Comparison of ENCODE assay signal across 5 worm cellular contexts in the genomic region with DNA sequence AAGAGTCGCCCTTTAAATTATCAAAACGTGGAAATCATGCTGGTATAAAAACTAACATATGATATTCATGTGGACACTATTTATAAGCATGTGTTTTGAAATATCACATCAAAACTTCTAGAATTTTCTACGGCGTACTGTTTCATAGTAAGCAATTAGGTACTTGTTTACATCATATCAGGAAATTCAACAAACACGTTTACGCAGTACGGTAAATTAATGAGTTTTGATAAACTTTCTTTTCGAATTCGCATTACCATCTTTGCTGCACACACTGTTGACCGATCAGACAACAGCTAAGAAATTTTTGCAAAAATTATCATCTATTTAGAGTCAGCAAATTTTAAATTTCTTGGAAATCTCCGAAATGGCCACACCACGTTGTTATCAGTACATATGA.
TF ChIP-seq lines count a peak whose summit lies in the region.

No protein-coding gene starts in this region.

TF ChIP-seq in whole organism, L1 larva, 84 proteins besides CTCF, POLR2A, EP300 and RAD21:
- no peak for TF ChIP-seq grh-1 (GFP tag; IDR thresholded peaks at IDR 0.05; lab: Robert Waterston, UW)
- no peak for TF ChIP-seq nhr-11 (tag; optimal IDR thresholded peaks at IDR 0.05; lab: Kevin White, UChicago)
- peak; percentile 74 for TF ChIP-seq elt-2 (tag; optimal IDR thresholded peaks at IDR 0.05; lab: Kevin White, UChicago)
- peak; percentile 34 for TF ChIP-seq pqm-1 (tag; optimal IDR thresholded peaks at IDR 0.05; lab: Kevin White, UChicago)
- TF ChIP-seq fkh-8 (tag; optimal IDR thresholded peaks at IDR 0.05; lab: Kevin White, UChicago) = no peak
- peak; percentile 20 for TF ChIP-seq tlp-1 (tag; optimal IDR thresholded peaks at IDR 0.05; lab: Kevin White, UChicago)
- no peak for TF ChIP-seq mef-2 (tag; optimal IDR thresholded peaks at IDR 0.05; lab: Kevin White, UChicago)
- peak; percentile 3 for TF ChIP-seq nhr-90 (tag; optimal IDR thresholded peaks at IDR 0.05; lab: Kevin White, UChicago; ENCODE audit: poor library complexity)
- TF ChIP-seq nhr-71 (tag; optimal IDR thresholded peaks at IDR 0.05; lab: Kevin White, UChicago) = peak; percentile 20

TF ChIP-seq in whole organism, L2 larva, 48 proteins besides CTCF, POLR2A, EP300 and RAD21 (continues in another document):
- TF ChIP-seq sma-3 (GFP tag; optimal IDR thresholded peaks at IDR 0.05; lab: Kevin White, UChicago) (peak; percentile 23), nhr-77 (tag; optimal IDR thresholded peaks at IDR 0.05; lab: Kevin White, UChicago) (no peak), nhr-23 (tag; optimal IDR thresholded peaks at IDR 0.05; lab: Kevin White, UChicago) (no peak), nhr-25 (tag; optimal IDR thresholded peaks at IDR 0.05; lab: Kevin White, UChicago) (no peak), unc-55 (GFP tag; optimal IDR thresholded peaks at IDR 0.05; lab: Kevin White, UChicago) (no peak), ZK546.5 (tag; optimal IDR thresholded peaks at IDR 0.05; lab: Kevin White, UChicago) (no peak), snpc-4 (tag; optimal IDR thresholded peaks at IDR 0.05; lab: Kevin White, UChicago) (no peak), mbf-1 (tag; optimal IDR thresholded peaks at IDR 0.05; lab: Kevin White, UChicago) (no peak), fos-1 (tag; optimal IDR thresholded peaks at IDR 0.05; lab: Kevin White, UChicago) (peak; percentile 47), crh-2 (tag; optimal IDR thresholded peaks at IDR 0.05; lab: Kevin White, UChicago) (peak; percentile 16), nhr-11 (tag; optimal IDR thresholded peaks at IDR 0.05; lab: Kevin White, UChicago) (no peak), ceh-16 (tag; optimal IDR thresholded peaks at IDR 0.05; lab: Kevin White, UChicago) (no peak), skn-1 (tag; optimal IDR thresholded peaks at IDR 0.05; lab: Kevin White, UChicago) (no peak), nhr-129 (tag; optimal IDR thresholded peaks at IDR 0.05; lab: Kevin White, UChicago) (no peak), nhr-12 (tag; optimal IDR thresholded peaks at IDR 0.05; lab: Kevin White, UChicago) (no peak), zag-1 (tag; optimal IDR thresholded peaks at IDR 0.05; lab: Kevin White, UChicago) (no peak), sma-9 (GFP tag; optimal IDR thresholded peaks at IDR 0.05; lab: Kevin White, UChicago) (peak; percentile 27), sma-9 (tag; optimal IDR thresholded peaks at IDR 0.05; lab: Kevin White, UChicago) (no peak), elt-1 (tag; optimal IDR thresholded peaks at IDR 0.05; lab: Kevin White, UChicago) (no peak), ztf-11 (tag; optimal IDR thresholded peaks at IDR 0.05; lab: Kevin White, UChicago) (no peak), Y55F3AM.14 (GFP tag; optimal IDR thresholded peaks at IDR 0.05; lab: Kevin White, UChicago) (no peak)

TF ChIP-seq in whole organism, L3 larva, 47 proteins besides CTCF, POLR2A, EP300 and RAD21:
- TF ChIP-seq elt-2 (tag; optimal IDR thresholded peaks at IDR 0.05; lab: Kevin White, UChicago) (peak; percentile 58), pha-4 (tag; optimal IDR thresholded peaks at IDR 0.05; lab: Kevin White, UChicago) (peak; percentile 39), pqm-1 (tag; optimal IDR thresholded peaks at IDR 0.05; lab: Kevin White, UChicago) (peak; percentile 32), lin-39 (tag; optimal IDR thresholded peaks at IDR 0.05; lab: Kevin White, UChicago) (no peak)
TF ChIP-seq in whole organism, L3 larva: peak in this region for 3.

TF ChIP-seq in whole organism, L4 larva, 104 proteins besides CTCF, POLR2A, EP300 and RAD21 (continues in another document):
- TF ChIP-seq nhr-11 (tag; optimal IDR thresholded peaks at IDR 0.05; lab: Kevin White, UChicago) = no peak
- no peak for TF ChIP-seq D1046.2 (GFP tag; IDR thresholded peaks at IDR 0.05; lab: Robert Waterston, UW)
- no peak for TF ChIP-seq F49E8.2 (tag; optimal IDR thresholded peaks at IDR 0.05; lab: Kevin White, UChicago; ENCODE audit: borderline replicate concordance)
- peak; percentile 21 for TF ChIP-seq hlh-11 (tag; optimal IDR thresholded peaks at IDR 0.05; lab: Kevin White, UChicago)
- peak; percentile 89 for TF ChIP-seq aha-1 (tag; lab: Kevin White, UChicago)
- TF ChIP-seq lin-1 (GFP tag; IDR thresholded peaks at IDR 0.05; lab: Robert Waterston, UW) = no peak
- TF ChIP-seq daf-16 (GFP tag; optimal IDR thresholded peaks at IDR 0.05; lab: Kevin White, UChicago) = no peak
- peak; percentile 98 for TF ChIP-seq daf-16 (tag; optimal IDR thresholded peaks at IDR 0.05; lab: Kevin White, UChicago)
- TF ChIP-seq nhr-42 (GFP tag; IDR thresholded peaks at IDR 0.05; lab: Robert Waterston, UW) = no peak
- no peak for TF ChIP-seq ceh-20 (GFP tag; IDR thresholded peaks at IDR 0.05; lab: Robert Waterston, UW)
- no peak for TF ChIP-seq sdz-12 (GFP tag; optimal IDR thresholded peaks at IDR 0.05; lab: Kevin White, UChicago)
- TF ChIP-seq jun-1 (tag; optimal IDR thresholded peaks at IDR 0.05; lab: Kevin White, UChicago) = no peak
- no peak for TF ChIP-seq set-16 (GFP tag; IDR thresholded peaks at IDR 0.05; lab: Robert Waterston, UW)
- no peak for TF ChIP-seq lin-15B (tag; optimal IDR thresholded peaks at IDR 0.05; lab: Kevin White, UChicago)
- peak; percentile 28 for TF ChIP-seq dve-1 (tag; optimal IDR thresholded peaks at IDR 0.05; lab: Kevin White, UChicago; ENCODE audit: insufficient read depth)
- no peak for TF ChIP-seq tag-97 (GFP tag; IDR thresholded peaks at IDR 0.05; lab: Robert Waterston, UW)
- no peak for TF ChIP-seq nhr-41 (GFP tag; IDR thresholded peaks at IDR 0.05; lab: Robert Waterston, UW)
- TF ChIP-seq nhr-237 (tag; optimal IDR thresholded peaks at IDR 0.05; lab: Kevin White, UChicago) = no peak
- TF ChIP-seq ceh-32 (tag; optimal IDR thresholded peaks at IDR 0.05; lab: Kevin White, UChicago; ENCODE audit: poor library complexity) = no peak
- peak; percentile 58 for TF ChIP-seq nhr-28 (tag; optimal IDR thresholded peaks at IDR 0.05; lab: Kevin White, UChicago)
- TF ChIP-seq hlh-30 (tag; optimal IDR thresholded peaks at IDR 0.05; lab: Kevin White, UChicago; ENCODE audit: insufficient read depth) = peak; percentile 20
- no peak for TF ChIP-seq F44E2.7 (GFP tag; IDR thresholded peaks at IDR 0.05; lab: Robert Waterston, UW)
- no peak for TF ChIP-seq hif-1 (tag; optimal IDR thresholded peaks at IDR 0.05; lab: Kevin White, UChicago)
- TF ChIP-seq Y5F2A.4 (GFP tag; optimal IDR thresholded peaks at IDR 0.05; lab: Kevin White, UChicago) = no peak
- TF ChIP-seq ztf-7 (tag; optimal IDR thresholded peaks at IDR 0.05; lab: Kevin White, UChicago) = peak; percentile 43
- TF ChIP-seq dmd-9 (GFP tag; IDR thresholded peaks at IDR 0.05; lab: Robert Waterston, UW) = no peak
- TF ChIP-seq lin-39 (tag; optimal IDR thresholded peaks at IDR 0.05; lab: Kevin White, UChicago) = no peak
- TF ChIP-seq mes-2 (tag; optimal IDR thresholded peaks at IDR 0.05; lab: Kevin White, UChicago; ENCODE audit: poor library complexity, severe bottlenecking) = no peak
- TF ChIP-seq fkh-10 (GFP tag; optimal IDR thresholded peaks at IDR 0.05; lab: Kevin White, UChicago) = no peak
- TF ChIP-seq mep-1 (tag; optimal IDR thresholded peaks at IDR 0.05; lab: Kevin White, UChicago) = peak; percentile 2

TF ChIP-seq in whole organism, young adult, 124 proteins besides CTCF, POLR2A, EP300 and RAD21:
- TF ChIP-seq nhr-80 (tag; optimal IDR thresholded peaks at IDR 0.05; lab: Kevin White, UChicago) (peak; percentile 16), B0261.1 (tag; optimal IDR thresholded peaks at IDR 0.05; lab: Kevin White, UChicago) (no peak)
